Fruit fly (Drosophila melanogaster) whole organism, wandering third instar larva: ENCODE results near the gene ash1.

ENCODE experiments used
- Abd-B ChIP-seq: fragments of >200 bp; optimal IDR thresholded peaks from 2 replicates; lab custom pipeline; 2017; ENCODE audit warnings: missing biosample characterization, missing genetic modification characterization
- CG32264 ChIP-seq: fragments of 200-800 bp; sonication (Bioruptor generic); optimal IDR thresholded peaks from 2 replicates; lab custom pipeline; 2016; ENCODE audit warnings: missing biosample characterization, missing genetic modification characterization
- CG9705 ChIP-seq: fragments of 200-800 bp; sonication (Bioruptor generic); optimal IDR thresholded peaks from 2 replicates; lab custom pipeline; 2018; ENCODE audit warnings: missing biosample characterization, mild to moderate bottlenecking, missing genetic modification characterization
- CrebA ChIP-seq: fragments of 200-800 bp; sonication (Bioruptor generic); optimal IDR thresholded peaks from 2 replicates; lab custom pipeline; 2016; ENCODE audit warnings: missing biosample characterization, mild to moderate bottlenecking, missing genetic modification characterization, borderline replicate concordance
- Dfd ChIP-seq: fragments of >200 bp; optimal IDR thresholded peaks from 2 replicates; lab custom pipeline; 2017; ENCODE audit warnings: missing biosample characterization, missing genetic modification characterization
- Dif ChIP-seq: fragments of 200-275, 200-300 bp; sonication (Bioruptor generic); optimal IDR thresholded peaks from 2 replicates; lab custom pipeline; 2018; ENCODE audit warnings: missing biosample characterization, missing genetic modification characterization; ENCODE audit not compliant: partially characterized antibody
- GATAd ChIP-seq: sonication (Bioruptor generic); optimal IDR thresholded peaks from 2 replicates; lab custom pipeline; 2016; ENCODE audit warnings: missing biosample characterization, missing genetic modification characterization
- HLH106 ChIP-seq: fragments of 200-800 bp; optimal IDR thresholded peaks from 3 replicates; lab custom pipeline; 2019; ENCODE audit warnings: missing biosample characterization, mild to moderate bottlenecking, missing genetic modification characterization, moderate library complexity
- Hnf4 ChIP-seq: fragments of 200-800 bp; sonication (Bioruptor generic); optimal IDR thresholded peaks from 2 replicates; lab custom pipeline; 2016; ENCODE audit warnings: missing biosample characterization, mild to moderate bottlenecking, missing genetic modification characterization
- Hr78 ChIP-seq: fragments of >200 bp; optimal IDR thresholded peaks from 2 replicates; lab custom pipeline; 2017; ENCODE audit warnings: missing biosample characterization, missing genetic modification characterization
- Hr83 ChIP-seq: fragments of 200-300 bp; sonication (Bioruptor generic); optimal IDR thresholded peaks from 2 replicates; lab custom pipeline; 2016; ENCODE audit warnings: missing biosample characterization, mild to moderate bottlenecking, missing genetic modification characterization, moderate library complexity; ENCODE audit not compliant: poor library complexity, severe bottlenecking
- Jra ChIP-seq: sonication (Bioruptor generic); optimal IDR thresholded peaks from 2 replicates; lab custom pipeline; 2016; ENCODE audit warnings: missing biosample characterization, missing genetic modification characterization
- Mio ChIP-seq: sonication (Bioruptor generic); optimal IDR thresholded peaks from 2 replicates; lab custom pipeline; 2016; ENCODE audit warnings: missing biosample characterization, missing genetic modification characterization
- Myc ChIP-seq: fragments of >200 bp; optimal IDR thresholded peaks from 2 replicates; lab custom pipeline; 2017
- N ChIP-seq: fragments of >200 bp; optimal IDR thresholded peaks from 2 replicates; lab custom pipeline; 2018; ENCODE audit warnings: missing biosample characterization, missing external identifiers, missing genetic modification characterization
- OdsH ChIP-seq: fragments of 200-800 bp; sonication (Bioruptor generic); optimal IDR thresholded peaks from 2 replicates; lab custom pipeline; 2016; ENCODE audit warnings: missing biosample characterization, mild to moderate bottlenecking, missing genetic modification characterization
- Rel ChIP-seq, 2 experiments: fragments of 200-800 bp; sonication (Bioruptor generic) in 1 of 2; optimal IDR thresholded peaks; 2 replicates in 1 of 2; 3 replicates in 1 of 2; lab custom pipeline; 2016 to 2019; ENCODE audit warnings: mild to moderate bottlenecking in 2 of 2, missing biosample characterization in 2 of 2, missing genetic modification characterization in 2 of 2, moderate library complexity in 1 of 2
- Sp1 ChIP-seq: fragments of 200-800 bp; sonication (Bioruptor generic); optimal IDR thresholded peaks from 3 replicates; lab custom pipeline; 2019; ENCODE audit warnings: missing biosample characterization, mild to moderate bottlenecking, missing genetic modification characterization, moderate library complexity
- Vsx2 ChIP-seq: fragments of 200-300, 225-300 bp; sonication (Bioruptor generic); optimal IDR thresholded peaks from 2 replicates; lab custom pipeline; 2018; ENCODE audit warnings: missing biosample characterization, missing genetic modification characterization; ENCODE audit not compliant: partially characterized antibody
- br ChIP-seq: fragments of 200-800 bp; sonication (Bioruptor generic); optimal IDR thresholded peaks from 2 replicates; lab custom pipeline; 2016; ENCODE audit warnings: missing biosample characterization, missing genetic modification characterization
- brk ChIP-seq: fragments of 200-800 bp; sonication (Bioruptor generic); optimal IDR thresholded peaks from 2 replicates; lab custom pipeline; 2016; ENCODE audit warnings: missing biosample characterization, mild to moderate bottlenecking, missing genetic modification characterization
- dl ChIP-seq, 2 experiments: fragments of 175-275, 200-275 bp in 1 of 2; fragments of 200-275 bp in 1 of 2; sonication (Bioruptor generic); optimal IDR thresholded peaks; lab custom pipeline; 2018; ENCODE audit warnings: mild to moderate bottlenecking in 2 of 2, missing biosample characterization in 2 of 2, missing genetic modification characterization in 2 of 2, moderate library complexity in 2 of 2; ENCODE audit not compliant: partially characterized antibody in 2 of 2, insufficient read depth in 1 of 2
- dmrt93B ChIP-seq: fragments of 200-800 bp; sonication (Bioruptor generic); optimal IDR thresholded peaks from 2 replicates; lab custom pipeline; 2018; ENCODE audit warnings: missing biosample characterization, mild to moderate bottlenecking, missing genetic modification characterization
- dsf ChIP-seq: sonication (Bioruptor generic); optimal IDR thresholded peaks from 2 replicates; lab custom pipeline; 2016; ENCODE audit warnings: missing biosample characterization, missing genetic modification characterization, borderline replicate concordance
- ey ChIP-seq: fragments of 200-800 bp; sonication (Bioruptor generic); optimal IDR thresholded peaks from 2 replicates; lab custom pipeline; 2016; ENCODE audit warnings: missing biosample characterization, missing genetic modification characterization
- foxo ChIP-seq, 2 experiments: fragments of 200-800 bp; sonication (Bioruptor generic); optimal IDR thresholded peaks; 2 replicates in 1 of 2; 3 replicates in 1 of 2; lab custom pipeline; 2016 to 2017; ENCODE audit warnings: missing biosample characterization in 2 of 2, missing genetic modification characterization in 2 of 2
- fru ChIP-seq: fragments of 200-800 bp; sonication (Bioruptor generic); optimal IDR thresholded peaks from 3 replicates; lab custom pipeline; 2016; ENCODE audit warnings: missing biosample characterization, mild to moderate bottlenecking, missing genetic modification characterization
- h ChIP-seq: fragments of 200-800 bp; sonication (Bioruptor generic); optimal IDR thresholded peaks from 3 replicates; lab custom pipeline; 2016; ENCODE audit warnings: missing biosample characterization, mild to moderate bottlenecking, missing genetic modification characterization
- jim ChIP-seq: fragments of 175-275, 200-325 bp; sonication (Bioruptor generic); optimal IDR thresholded peaks from 2 replicates; lab custom pipeline; 2016; ENCODE audit warnings: missing biosample characterization, mild to moderate bottlenecking, missing genetic modification characterization
- lola ChIP-seq: fragments of >200 bp; optimal IDR thresholded peaks from 2 replicates; lab custom pipeline; 2017; ENCODE audit warnings: missing biosample characterization, missing genetic modification characterization
- pan ChIP-seq: fragments of >200 bp; optimal IDR thresholded peaks from 2 replicates; lab custom pipeline; 2017
- psq ChIP-seq: fragments of 200-800 bp; sonication (Bioruptor generic); optimal IDR thresholded peaks from 3 replicates; lab custom pipeline; 2017; ENCODE audit warnings: missing biosample characterization, mild to moderate bottlenecking, missing genetic modification characterization, moderate library complexity
- rgr ChIP-seq: fragments of 200-800 bp; sonication (Bioruptor generic); optimal IDR thresholded peaks from 3 replicates; lab custom pipeline; 2016; ENCODE audit warnings: missing biosample characterization, mild to moderate bottlenecking, missing genetic modification characterization
- sage ChIP-seq: fragments of 200-800 bp; sonication (Bioruptor generic); optimal IDR thresholded peaks from 2 replicates; lab custom pipeline; 2016; ENCODE audit warnings: missing biosample characterization, mild to moderate bottlenecking, missing genetic modification characterization
- sv ChIP-seq: fragments of 200-800 bp; sonication (Bioruptor generic); optimal IDR thresholded peaks from 3 replicates; lab custom pipeline; 2016; ENCODE audit warnings: missing biosample characterization, missing genetic modification characterization
- tai ChIP-seq: sonication (Bioruptor generic); optimal IDR thresholded peaks from 2 replicates; lab custom pipeline; 2016; ENCODE audit warnings: missing biosample characterization, missing genetic modification characterization
- usp ChIP-seq: fragments of >200 bp; optimal IDR thresholded peaks from 2 replicates; lab custom pipeline; 2017; ENCODE audit warnings: missing biosample characterization, missing genetic modification characterization
- woc ChIP-seq: sonication (Bioruptor generic); optimal IDR thresholded peaks from 2 replicates; lab custom pipeline; 2016; ENCODE audit warnings: missing biosample characterization, mild to moderate bottlenecking, missing genetic modification characterization

The ash1 gene

dm6 chr3L:19585979-19586378 lies 12.6 kb downstream of the ash1 start, which contains the start of the genes CG9231 and CG9330:
Gene CG9231 (minus strand): TSS chr3L:19586003.
Gene CG9330 (plus strand): TSS chr3L:19586253.
- TF ChIP-seq tai: peak; percentile 62
- no peak for TF ChIP-seq Dif (GFP tag; lab: Kevin White, UChicago)
- TF ChIP-seq Mio (GFP tag; lab: Kevin White, UChicago): no peak
- TF ChIP-seq dl (GFP tag; optimal IDR thresholded peaks at IDR 0.05; lab: Kevin White, UChicago; ENCODE audit: insufficient read depth in 1 of 2, partially characterized antibody in 2 of 2): no peak
- no peak for TF ChIP-seq CrebA (GFP tag; lab: Kevin White, UChicago)
- TF ChIP-seq pan (lab: Kevin White, UChicago): no peak
- no peak for TF ChIP-seq lola (GFP tag; lab: Kevin White, UChicago)
- no peak for TF ChIP-seq jim (GFP tag; lab: Kevin White, UChicago)
- peak; percentile 22 for TF ChIP-seq br
- peak; percentile 73 for TF ChIP-seq Jra
- TF ChIP-seq OdsH: peak; percentile 16
- no peak for TF ChIP-seq sage
- TF ChIP-seq rgr (GFP tag; lab: Kevin White, UChicago): peak; percentile 10
- TF ChIP-seq CG32264 (GFP tag; lab: Kevin White, UChicago): no peak
- peak; percentile 8 for TF ChIP-seq sv (GFP tag; lab: Kevin White, UChicago)
- peak; percentile 56 for TF ChIP-seq Hnf4 (GFP tag; lab: Kevin White, UChicago)
- TF ChIP-seq h (GFP tag; lab: Kevin White, UChicago): peak; percentile 64
- no peak for TF ChIP-seq Hr78 (GFP tag; lab: Kevin White, UChicago)
- TF ChIP-seq dsf (GFP tag; lab: Kevin White, UChicago): peak; percentile 12
- TF ChIP-seq N (GFP tag; lab: Kevin White, UChicago): no peak
- peak; percentile 26 for TF ChIP-seq HLH106 (tag; lab: Kevin White, UChicago)
- TF ChIP-seq GATAd (GFP tag; lab: Kevin White, UChicago): no peak
- TF ChIP-seq Myc (lab: Kevin White, UChicago): no peak
- no peak for TF ChIP-seq dmrt93B
- peak in 1 of 2 experiments; percentile 41 for TF ChIP-seq foxo (GFP tag; optimal IDR thresholded peaks at IDR 0.05; lab: Kevin White, UChicago)
- no peak for TF ChIP-seq Abd-B (GFP tag; lab: Kevin White, UChicago)
- no peak for TF ChIP-seq Rel (GFP tag; optimal IDR thresholded peaks at IDR 0.05; lab: Kevin White, UChicago)
- TF ChIP-seq Rel (tag; optimal IDR thresholded peaks at IDR 0.05; lab: Kevin White, UChicago): peak; percentile 55
- TF ChIP-seq psq (GFP tag; lab: Kevin White, UChicago): peak; percentile 26
- TF ChIP-seq CG9705: peak; percentile 12
- no peak for TF ChIP-seq woc (GFP tag; lab: Kevin White, UChicago)
- peak; percentile 24 for TF ChIP-seq ey (GFP tag; lab: Kevin White, UChicago)
- peak; percentile 33 for TF ChIP-seq brk (GFP tag; lab: Kevin White, UChicago)
- no peak for TF ChIP-seq Hr83 (GFP tag; lab: Kevin White, UChicago)
- TF ChIP-seq usp: no peak
- TF ChIP-seq fru (GFP tag; lab: Kevin White, UChicago): peak; percentile 74
- peak; percentile 16 for TF ChIP-seq Sp1 (GFP tag; lab: Kevin White, UChicago)
- no peak for TF ChIP-seq Vsx2 (GFP tag; lab: Kevin White, UChicago)
- no peak for TF ChIP-seq Dfd (GFP tag; lab: Kevin White, UChicago)

- TF ChIP-seq h (GFP tag; lab: Kevin White, UChicago) (no peak), Rel (GFP tag; optimal IDR thresholded peaks at IDR 0.05; lab: Kevin White, UChicago) (no peak), Rel (tag; optimal IDR thresholded peaks at IDR 0.05; lab: Kevin White, UChicago) (no peak), Jra (no peak), GATAd (GFP tag; lab: Kevin White, UChicago) (no peak), usp (no peak), Myc (lab: Kevin White, UChicago) (no peak), dl (GFP tag; optimal IDR thresholded peaks at IDR 0.05; lab: Kevin White, UChicago; ENCODE audit: insufficient read depth in 1 of 2, partially characterized antibody in 2 of 2) (no peak), Dfd (GFP tag; lab: Kevin White, UChicago) (no peak)
Measured at dm6 chr3L:19584369-19584915, 14.1 kb downstream of the ash1 start, which contains the start of gene Shal. Gene Shal (minus strand): TSS chr3L:19584568.
